Fruit fly (Drosophila melanogaster) whole organism, embryonic: ENCODE measurements around the gene MTF-1.
A peak's percentile ranks its signal among the peaks of the same experiment; 100 is the strongest.

Experiments
- Aef1 ChIP-seq: fragments of 200-800 bp; sonication (Bioruptor generic); IDR thresholded peaks from 3 replicates; pipeline ENCODE4 v1.3.6; 2022; ENCODE audit warnings: missing biosample characterization, missing genetic modification characterization
- Bdp1 ChIP-seq: fragments of 200-800 bp; sonication (Bioruptor generic); optimal IDR thresholded peaks from 3 replicates; lab custom pipeline; 2016; ENCODE audit warnings: missing biosample characterization, missing genetic modification characterization
- CG11398 ChIP-seq: fragments of 200-800 bp; sonication (Bioruptor generic); optimal IDR thresholded peaks from 2 replicates; lab custom pipeline; 2016; ENCODE audit warnings: missing biosample characterization, missing genetic modification characterization
- CG11723 ChIP-seq: fragments of 200-800 bp; sonication (Bioruptor generic); optimal IDR thresholded peaks from 2 replicates; lab custom pipeline; 2017; ENCODE audit warnings: missing biosample characterization, mild to moderate bottlenecking, missing genetic modification characterization
- CG12104 ChIP-seq: fragments of 200-800 bp; sonication (Bioruptor generic); optimal IDR thresholded peaks from 3 replicates; lab custom pipeline; 2016; ENCODE audit warnings: missing biosample characterization, missing genetic modification characterization
- CG12744 ChIP-seq: fragments of 200-800 bp; sonication (Bioruptor generic); optimal IDR thresholded peaks from 2 replicates; lab custom pipeline; 2016; ENCODE audit warnings: missing biosample characterization, missing genetic modification characterization
- CG12769 ChIP-seq: fragments of 200-800 bp; sonication (Bioruptor generic); optimal IDR thresholded peaks from 2 replicates; lab custom pipeline; 2019; ENCODE audit warnings: missing biosample characterization, mild to moderate bottlenecking, missing genetic modification characterization, moderate library complexity
- CG13424 ChIP-seq: fragments of 200-800 bp; sonication (Bioruptor generic); optimal IDR thresholded peaks from 2 replicates; lab custom pipeline; 2019; ENCODE audit warnings: missing biosample characterization, mild to moderate bottlenecking, missing genetic modification characterization, moderate library complexity
- CG14050 ChIP-seq: fragments of 200-800 bp; sonication (Bioruptor generic); IDR thresholded peaks from 3 replicates; pipeline ENCODE4 v1.3.6; 2022; ENCODE audit warnings: missing biosample characterization, missing genetic modification characterization
- CG18262 ChIP-seq: fragments of 200-800 bp; optimal IDR thresholded peaks from 3 replicates; lab custom pipeline; 2019; ENCODE audit warnings: missing biosample characterization, mild to moderate bottlenecking, missing genetic modification characterization, moderate library complexity
- CG18619 ChIP-seq: fragments of 200-800 bp; sonication (Bioruptor generic); optimal IDR thresholded peaks from 3 replicates; lab custom pipeline; 2017; ENCODE audit warnings: missing biosample characterization, mild to moderate bottlenecking, missing genetic modification characterization
- CG33557 ChIP-seq: fragments of 200-800 bp; sonication (Bioruptor generic); optimal IDR thresholded peaks from 2 replicates; lab custom pipeline; 2019; ENCODE audit warnings: missing biosample characterization, mild to moderate bottlenecking, missing genetic modification characterization, moderate library complexity
- CG3847 ChIP-seq: fragments of 200-800 bp; sonication (Bioruptor generic); IDR thresholded peaks from 2 replicates; pipeline ENCODE4 v1.3.6; 2022; ENCODE audit warnings: missing biosample characterization, missing genetic modification characterization
- CG6175 ChIP-seq: fragments of 200-800 bp; sonication (Bioruptor generic); IDR thresholded peaks from 3 replicates; pipeline ENCODE4 v1.3.6; 2022; ENCODE audit warnings: missing biosample characterization, missing genetic modification characterization
- CG6765 ChIP-seq: fragments of 200-800 bp; sonication (Bioruptor generic); optimal IDR thresholded peaks from 3 replicates; lab custom pipeline; 2017; ENCODE audit warnings: missing biosample characterization, mild to moderate bottlenecking, missing genetic modification characterization
- CG8089 ChIP-seq: fragments of 200-800 bp; sonication (Bioruptor generic); optimal IDR thresholded peaks from 3 replicates; lab custom pipeline; 2016; ENCODE audit warnings: missing biosample characterization, missing genetic modification characterization
- CrebB ChIP-seq: fragments of 200-800 bp; sonication (Bioruptor generic); optimal IDR thresholded peaks from 3 replicates; lab custom pipeline; 2018; ENCODE audit warnings: missing biosample characterization, mild to moderate bottlenecking, missing genetic modification characterization
- Eip74EF ChIP-seq, 2 experiments: fragments of 200-800 bp in 1 of 2; fragments of >200 bp in 1 of 2; sonication (Bioruptor generic) in 1 of 2; optimal IDR thresholded peaks; 2 replicates each; lab custom pipeline; 2017 to 2019; ENCODE audit warnings: missing biosample characterization in 2 of 2, missing genetic modification characterization in 2 of 2, mild to moderate bottlenecking in 1 of 2, moderate library complexity in 1 of 2
- Gsc ChIP-seq: fragments of 200-800 bp; sonication (Bioruptor generic); IDR thresholded peaks from 2 replicates; pipeline ENCODE4 v1.3.6; 2022; ENCODE audit warnings: missing biosample characterization, missing genetic modification characterization
- Gug ChIP-seq: fragments of 200-800 bp; sonication (Bioruptor generic); IDR thresholded peaks from 4 replicates; pipeline ENCODE4 v1.3.6; 2022; ENCODE audit warnings: missing biosample characterization, missing genetic modification characterization
- Jarid2 ChIP-seq: fragments of 200-800 bp; sonication (Bioruptor generic); optimal IDR thresholded peaks from 3 replicates; lab custom pipeline; 2017; ENCODE audit warnings: mild to moderate bottlenecking, missing biosample characterization, missing genetic modification reagents, missing genetic modification characterization
- Lim3 ChIP-seq: fragments of 200-800 bp; sonication (Bioruptor generic); IDR thresholded peaks from 2 replicates; pipeline ENCODE4 v1.3.6; 2022; ENCODE audit warnings: missing biosample characterization, missing genetic modification characterization
- Mad ChIP-seq: fragments of 200-800 bp; sonication (Bioruptor generic); optimal IDR thresholded peaks from 2 replicates; lab custom pipeline; 2016; ENCODE audit warnings: missing biosample characterization, missing genetic modification characterization
- Ptx1 ChIP-seq: fragments of 200-800 bp; sonication (Bioruptor generic); IDR thresholded peaks from 2 replicates; pipeline ENCODE4 v1.3.6; 2022; ENCODE audit warnings: missing biosample characterization, missing genetic modification characterization
- Rfx ChIP-seq: fragments of 200-800 bp; sonication (Bioruptor generic); IDR thresholded peaks from 2 replicates; pipeline ENCODE4 v1.3.6; 2022; ENCODE audit warnings: missing biosample characterization, missing genetic modification characterization
- Six4 ChIP-seq: fragments of 200-800 bp; sonication (Bioruptor generic); optimal IDR thresholded peaks from 2 replicates; lab custom pipeline; 2016; ENCODE audit warnings: missing biosample characterization, missing genetic modification characterization
- Sox100B ChIP-seq: fragments of 200-800 bp; sonication (Bioruptor generic); optimal IDR thresholded peaks from 3 replicates; lab custom pipeline; 2018; ENCODE audit warnings: missing biosample characterization, mild to moderate bottlenecking, missing genetic modification characterization
- Xrp1 ChIP-seq: fragments of 200-800 bp; sonication (Bioruptor generic); IDR thresholded peaks from 2 replicates; pipeline ENCODE4 v1.3.6; 2022; ENCODE audit warnings: missing biosample characterization, missing genetic modification characterization
- al ChIP-seq: fragments of 200-800 bp; sonication (Bioruptor generic); IDR thresholded peaks from 2 replicates; pipeline ENCODE4 v1.3.6; 2022; ENCODE audit warnings: missing biosample characterization, missing genetic modification characterization
- bigmax ChIP-seq: fragments of 200-800 bp; sonication (Bioruptor generic); optimal IDR thresholded peaks from 2 replicates; lab custom pipeline; 2018; ENCODE audit warnings: missing biosample characterization, mild to moderate bottlenecking, missing genetic modification characterization
- chif ChIP-seq, 2 experiments: fragments of 200-800 bp; sonication (Bioruptor generic); optimal IDR thresholded peaks; 3 replicates each; lab custom pipeline; 2016; ENCODE audit warnings: missing biosample characterization in 2 of 2, missing genetic modification characterization in 2 of 2
- chinmo ChIP-seq: fragments of 200-800 bp; sonication (Bioruptor generic); IDR thresholded peaks from 4 replicates; pipeline ENCODE4 v1.3.6; 2022; ENCODE audit warnings: missing biosample characterization, missing genetic modification characterization; ENCODE audit not compliant: partially characterized antibody
- ewg ChIP-seq: fragments of 200-800 bp; sonication (Bioruptor generic); optimal IDR thresholded peaks from 3 replicates; lab custom pipeline; 2017; ENCODE audit warnings: mild to moderate bottlenecking, missing biosample characterization, missing genetic modification reagents, missing genetic modification characterization
- fd3F ChIP-seq: fragments of 200-800 bp; sonication (Bioruptor generic); optimal IDR thresholded peaks from 2 replicates; lab custom pipeline; 2018; ENCODE audit warnings: missing biosample characterization, mild to moderate bottlenecking, missing genetic modification characterization, moderate library complexity
- ftz-f1 ChIP-seq: fragments of 200-800 bp; sonication (Bioruptor generic); optimal IDR thresholded peaks from 2 replicates; lab custom pipeline; 2016; ENCODE audit warnings: missing biosample characterization, missing genetic modification characterization
- gcm ChIP-seq: fragments of 200-800 bp; sonication (Bioruptor generic); optimal IDR thresholded peaks from 2 replicates; lab custom pipeline; 2019; ENCODE audit warnings: missing biosample characterization, mild to moderate bottlenecking, missing genetic modification characterization, moderate library complexity
- jigr1 ChIP-seq: fragments of 200-800 bp; sonication (Bioruptor generic); IDR thresholded peaks from 3 replicates; pipeline ENCODE4 v1.3.6; 2022; ENCODE audit warnings: missing biosample characterization, missing genetic modification characterization
- ken ChIP-seq: fragments of 200-800 bp; sonication (Bioruptor generic); IDR thresholded peaks from 3 replicates; pipeline ENCODE4 v1.3.6; 2022; ENCODE audit warnings: missing biosample characterization, missing genetic modification characterization
- lab ChIP-seq: fragments of 200-800 bp; sonication (Bioruptor generic); optimal IDR thresholded peaks from 3 replicates; lab custom pipeline; 2017; ENCODE audit warnings: missing biosample characterization, missing genetic modification characterization, mild to moderate bottlenecking, moderate library complexity, missing genetic modification reagents
- mam ChIP-seq: fragments of 200-800 bp; sonication (Bioruptor generic); optimal IDR thresholded peaks from 3 replicates; lab custom pipeline; 2016; ENCODE audit warnings: missing biosample characterization, missing genetic modification characterization
- pan ChIP-seq, 4 experiments: fragments of >200 bp in 3 of 4; fragments of 200-800 bp in 1 of 4; sonication (Bioruptor generic) in 1 of 4; optimal IDR thresholded peaks in 3 of 4; IDR thresholded peaks in 1 of 4; 2 replicates each; pipeline versions ENCODE4 v1.3.6 to Lab custom; 2017 to 2022; ENCODE audit warnings: missing biosample characterization in 2 of 4, missing genetic modification characterization in 2 of 4, mixed read lengths in 1 of 4
- peb ChIP-seq: fragments of 200-800 bp; sonication (Bioruptor generic); IDR thresholded peaks from 2 replicates; pipeline ENCODE4 v1.3.6; 2022; ENCODE audit warnings: missing biosample characterization, missing genetic modification characterization
- pita ChIP-seq: fragments of 200-800 bp; sonication (Bioruptor generic); optimal IDR thresholded peaks from 2 replicates; lab custom pipeline; 2017; ENCODE audit warnings: missing biosample characterization, mild to moderate bottlenecking, missing genetic modification characterization
- sc ChIP-seq, 3 experiments: fragments of >200 bp in 2 of 3; fragments of 200-800 bp in 1 of 3; sonication (Bioruptor generic) in 1 of 3; optimal IDR thresholded peaks; 2 replicates in 2 of 3; 3 replicates in 1 of 3; lab custom pipeline; 2017; ENCODE audit warnings: mild to moderate bottlenecking in 1 of 3, missing biosample characterization in 1 of 3, missing genetic modification characterization in 1 of 3, missing genetic modification reagents in 1 of 3
- shn ChIP-seq: fragments of 200-800 bp; sonication (Bioruptor generic); optimal IDR thresholded peaks from 3 replicates; lab custom pipeline; 2016; ENCODE audit warnings: missing biosample characterization, missing genetic modification characterization
- sim ChIP-seq: fragments of 200-800 bp; sonication (Bioruptor generic); IDR thresholded peaks from 2 replicates; pipeline ENCODE4 v1.3.6; 2022; ENCODE audit warnings: missing biosample characterization, missing genetic modification characterization
- slp2 ChIP-seq: fragments of 200-800 bp; sonication (Bioruptor generic); optimal IDR thresholded peaks from 2 replicates; lab custom pipeline; 2016; ENCODE audit warnings: missing biosample characterization, missing genetic modification characterization
- zfh2 ChIP-seq: fragments of 200-800 bp; sonication (Bioruptor generic); optimal IDR thresholded peaks from 2 replicates; lab custom pipeline; 2016; ENCODE audit warnings: missing biosample characterization, missing genetic modification characterization

MTF-1 gene

DNA sequence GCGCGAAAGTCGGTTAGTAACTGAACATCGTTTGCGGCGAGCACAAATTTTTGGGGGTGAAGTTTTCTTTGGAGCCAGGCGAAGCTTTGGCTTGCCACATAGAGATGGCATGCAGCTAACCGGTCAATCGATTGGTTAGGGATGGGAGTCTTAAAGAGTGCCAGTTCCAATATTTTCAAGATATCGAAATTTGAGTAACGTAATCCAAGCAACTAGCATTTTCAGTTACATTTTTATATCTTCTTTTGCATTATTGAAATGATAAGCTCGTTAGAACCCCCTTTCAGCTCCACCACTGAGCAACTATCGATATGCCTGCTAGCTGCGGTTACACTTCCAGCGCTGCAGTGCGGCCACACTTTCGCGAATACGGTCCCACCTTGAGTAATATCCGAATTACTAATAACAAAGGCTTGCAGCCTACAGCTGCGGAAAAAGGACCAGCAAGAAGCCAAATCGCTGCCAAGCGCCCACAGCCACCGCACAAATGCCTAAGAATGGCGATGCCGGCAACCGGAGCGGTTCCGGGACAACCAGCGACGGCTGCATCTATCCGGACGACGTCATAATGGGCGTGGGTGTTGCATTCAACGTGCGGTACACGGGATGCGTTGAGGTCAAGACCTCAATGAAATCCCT lies 3.3 kb upstream of the MTF-1 start, which contains the start of the genes Atat and Shc (continued):
- TF ChIP-seq CG3847 (GFP tag; lab: Robert Waterston, UW) (peak; percentile 100), slp2 (GFP tag; lab: Kevin White, UChicago) (peak; percentile 99), Mad (GFP tag; lab: Kevin White, UChicago) (peak; percentile 99), CG12104 (GFP tag; lab: Kevin White, UChicago) (peak; percentile 98), CG14050 (GFP tag; lab: Robert Waterston, UW) (peak; percentile 99), sim (GFP tag; lab: Robert Waterston, UW) (peak; percentile 95), sc (optimal IDR thresholded peaks at IDR 0.05; lab: Kevin White, UChicago) (no peak), sc (GFP tag; optimal IDR thresholded peaks at IDR 0.05; lab: Kevin White, UChicago) (peak; percentile 96), CG11398 (GFP tag; lab: Kevin White, UChicago) (peak; percentile 99), chif (GFP tag; optimal IDR thresholded peaks at IDR 0.05; lab: Kevin White, UChicago) (peak; percentile 99 to 100), Gsc (peak; percentile 99), chinmo (GFP tag; lab: Robert Waterston, UW) (peak; percentile 53; the same call in 2 of the 4 replicates), Bdp1 (GFP tag; lab: Kevin White, UChicago) (peak; percentile 95), jigr1 (peak; percentile 100), ewg (peak; percentile 98), pita (GFP tag; lab: Kevin White, UChicago) (no peak), CG18262 (tag; lab: Kevin White, UChicago) (peak; percentile 96), Aef1 (peak; percentile 100), CG8089 (GFP tag; lab: Kevin White, UChicago) (peak; percentile 99), shn (GFP tag; lab: Kevin White, UChicago) (peak; percentile 100), CG18619 (GFP tag; lab: Kevin White, UChicago) (peak; percentile 99), Eip74EF (GFP tag; optimal IDR thresholded peaks at IDR 0.05; lab: Kevin White, UChicago) (peak in 1 of 2 experiments; percentile 89), zfh2 (GFP tag; lab: Kevin White, UChicago) (peak; percentile 100), CrebB (tag; lab: Kevin White, UChicago) (peak; percentile 97), CG12744 (GFP tag; lab: Kevin White, UChicago) (peak; percentile 99), fd3F (GFP tag; lab: Kevin White, UChicago) (peak; percentile 99), Lim3 (GFP tag; lab: Robert Waterston, UW) (peak; percentile 99), lab (GFP tag; lab: Kevin White, UChicago) (peak; percentile 99), mam (peak; percentile 100), Xrp1 (GFP tag; lab: Robert Waterston, UW) (peak; percentile 99), gcm (GFP tag; lab: Kevin White, UChicago) (peak; percentile 92), Ptx1 (GFP tag; lab: Robert Waterston, UW) (peak; percentile 100), CG6175 (GFP tag; lab: Robert Waterston, UW) (peak; percentile 99), CG33557 (GFP tag; lab: Kevin White, UChicago) (peak; percentile 93), peb (peak; percentile 99), CG13424 (tag; lab: Kevin White, UChicago) (peak; percentile 99), Jarid2 (GFP tag; lab: Kevin White, UChicago) (peak; percentile 91), Six4 (peak; percentile 99), CG11723 (peak; percentile 97), bigmax (GFP tag; lab: Kevin White, UChicago) (peak; percentile 72), CG12769 (tag; lab: Kevin White, UChicago) (peak; percentile 100), Rfx (peak; percentile 100), Sox100B (GFP tag; lab: Kevin White, UChicago) (peak; percentile 90), CG6765 (GFP tag; lab: Kevin White, UChicago) (peak; percentile 93), pan (optimal IDR thresholded peaks at IDR 0.05; lab: Kevin White, UChicago) (no peak), pan (GFP tag; optimal IDR thresholded peaks at IDR 0.05 in 1 of 2, IDR thresholded peaks at IDR 0.05 in 1 of 2) (peak in 1 of 2 experiments; percentile 99), ftz-f1 (GFP tag; lab: Kevin White, UChicago) (peak; percentile 94), Gug (GFP tag; lab: Robert Waterston, UW) (peak; percentile 100), al (GFP tag; lab: Robert Waterston, UW) (peak; percentile 100), ken (GFP tag; lab: Robert Waterston, UW) (peak; percentile 100)
